Fruit fly (Drosophila melanogaster) whole organism, pupa: ENCODE results near the gene CG1607.

ENCODE experiments used
- CG14655 ChIP-seq: fragments of 200-800 bp; sonication (Bioruptor generic); optimal IDR thresholded peaks from 3 replicates; lab custom pipeline; 2017; ENCODE audit warnings: mild to moderate bottlenecking, missing biosample characterization, missing genetic modification reagents, missing genetic modification characterization
- CG4496 ChIP-seq: fragments of 200-800 bp; sonication (Bioruptor generic); IDR thresholded peaks from 3 replicates; pipeline ENCODE4 v1.3.6; 2022; ENCODE audit warnings: missing biosample characterization, missing genetic modification characterization
- EcR ChIP-seq: fragments of 200-800 bp; sonication (Bioruptor generic); optimal IDR thresholded peaks from 3 replicates; lab custom pipeline; 2019; ENCODE audit warnings: missing biosample characterization, missing genetic modification characterization, mild to moderate bottlenecking, moderate library complexity, missing genetic modification reagents
- Snoo ChIP-seq: fragments of 200-800 bp; sonication (Bioruptor generic); optimal IDR thresholded peaks from 3 replicates; lab custom pipeline; 2017; ENCODE audit warnings: missing biosample characterization, mild to moderate bottlenecking, missing genetic modification characterization, inconsistent platforms

dm6 chr3R:31346657-31347056, 35.3 kb upstream of the CG1607 start:
- no peak for TF ChIP-seq Snoo (tag; lab: Kevin White, UChicago)
- peak; percentile 62 for TF ChIP-seq CG14655 (GFP tag; lab: Kevin White, UChicago)
- TF ChIP-seq CG4496 (GFP tag; lab: Robert Waterston, UW): no peak
- TF ChIP-seq EcR (GFP tag; lab: Kevin White, UChicago): no peak
